Worm (Caenorhabditis elegans) whole organism, L2 larva: Measurements from ENCODE around the gene C18A3.11.

Source experiments
- C34F6.9 ChIP-seq: fragments of 150-350 bp; optimal IDR thresholded peaks from 2 replicates; lab custom pipeline; 2014; ENCODE audit warnings: missing biosample characterization, missing genetic modification characterization
- F13H6.1 ChIP-seq: sonication (generic microtip); optimal IDR thresholded peaks from 2 replicates; lab custom pipeline; 2016; ENCODE audit warnings: missing genetic modification characterization, missing compliant biosample characterization
- R02D3.7 ChIP-seq: fragments of 150-350 bp; optimal IDR thresholded peaks from 2 replicates; lab custom pipeline; 2014; ENCODE audit warnings: missing biosample characterization, missing genetic modification characterization
- Y55F3AM.14 ChIP-seq: fragments of 200-800 bp; sonication (Bioruptor generic); optimal IDR thresholded peaks from 2 replicates; lab custom pipeline; 2018; ENCODE audit warnings: mild to moderate bottlenecking, missing genetic modification characterization, missing compliant biosample characterization
- ZK546.5 ChIP-seq: sonication (generic microtip); optimal IDR thresholded peaks from 2 replicates; lab custom pipeline; 2017; ENCODE audit warnings: missing biosample characterization, missing genetic modification characterization
- alr-1 ChIP-seq: fragments of 150-350 bp; optimal IDR thresholded peaks from 2 replicates; lab custom pipeline; 2014; ENCODE audit warnings: missing biosample characterization, missing genetic modification characterization
- aly-2 ChIP-seq: fragments of 150-350 bp; optimal IDR thresholded peaks from 2 replicates; lab custom pipeline; 2014; ENCODE audit warnings: missing biosample characterization, missing genetic modification characterization
- ama-1 ChIP-seq: fragments of 150-350 bp; optimal IDR thresholded peaks from 2 replicates; lab custom pipeline; 2018; ENCODE audit warnings: inconsistent platforms
- blmp-1 ChIP-seq: sonication (generic microtip); optimal IDR thresholded peaks from 2 replicates; lab custom pipeline; 2017; ENCODE audit warnings: missing genetic modification characterization, mild to moderate bottlenecking, missing compliant biosample characterization, antibody characterized with exemption, moderate library complexity; ENCODE audit not compliant: insufficient read depth
- ceh-82 ChIP-seq: fragments of 150-350 bp; optimal IDR thresholded peaks from 2 replicates; lab custom pipeline; 2014; ENCODE audit warnings: missing biosample characterization, missing genetic modification characterization
- crh-2 ChIP-seq: sonication (generic microtip); optimal IDR thresholded peaks from 2 replicates; lab custom pipeline; 2017; ENCODE audit warnings: missing biosample characterization, missing genetic modification characterization
- dmd-4 ChIP-seq: sonication (generic microtip); optimal IDR thresholded peaks from 2 replicates; lab custom pipeline; 2017; ENCODE audit warnings: missing biosample characterization, missing genetic modification characterization
- elt-3 ChIP-seq: sonication (generic microtip); optimal IDR thresholded peaks from 2 replicates; lab custom pipeline; 2017; ENCODE audit warnings: missing biosample characterization, missing genetic modification characterization
- fos-1 ChIP-seq: fragments of 150-350 bp; optimal IDR thresholded peaks from 2 replicates; lab custom pipeline; 2014; ENCODE audit warnings: missing biosample characterization, missing genetic modification characterization
- gmeb-1 ChIP-seq: fragments of 150-350 bp; optimal IDR thresholded peaks from 2 replicates; lab custom pipeline; 2014; ENCODE audit warnings: missing biosample characterization, missing genetic modification characterization
- lin-11 ChIP-seq: fragments of 150-350 bp; sonication (generic microtip); optimal IDR thresholded peaks from 2 replicates; lab custom pipeline; 2014; ENCODE audit warnings: missing biosample characterization, missing genetic modification characterization, inconsistent platforms, mixed read lengths
- lin-13 ChIP-seq: fragments of 150-350 bp; optimal IDR thresholded peaks from 2 replicates; lab custom pipeline; 2014; ENCODE audit warnings: missing biosample characterization, missing genetic modification reagents, missing genetic modification characterization
- lin-39 ChIP-seq: fragments of 150-350 bp; optimal IDR thresholded peaks from 2 replicates; lab custom pipeline; 2014; ENCODE audit warnings: missing biosample characterization, missing genetic modification reagents, missing genetic modification characterization
- lsy-2 ChIP-seq, 2 experiments: fragments of 150-350 bp in 1 of 2; sonication (generic microtip) in 1 of 2; optimal IDR thresholded peaks; 2 replicates each; lab custom pipeline; 2014 to 2017; ENCODE audit warnings: missing biosample characterization in 2 of 2, missing genetic modification characterization in 2 of 2
- mbf-1 ChIP-seq: sonication (generic microtip); optimal IDR thresholded peaks from 2 replicates; lab custom pipeline; 2017; ENCODE audit warnings: missing biosample characterization, missing genetic modification characterization
- mdl-1 ChIP-seq, 2 experiments: fragments of 150-350 bp in 1 of 2; sonication (generic microtip) in 1 of 2; optimal IDR thresholded peaks; 2 replicates each; lab custom pipeline; 2017; ENCODE audit warnings: missing biosample characterization in 2 of 2, missing genetic modification characterization in 2 of 2
- nhr-11 ChIP-seq: fragments of 150-350 bp; optimal IDR thresholded peaks from 2 replicates; lab custom pipeline; 2014; ENCODE audit warnings: missing biosample characterization, missing genetic modification characterization
- nhr-129 ChIP-seq: fragments of 150-350 bp; optimal IDR thresholded peaks from 2 replicates; lab custom pipeline; 2014; ENCODE audit warnings: missing biosample characterization, missing genetic modification characterization
- nhr-21 ChIP-seq: fragments of 150-350 bp; optimal IDR thresholded peaks from 2 replicates; lab custom pipeline; 2014; ENCODE audit warnings: missing biosample characterization, missing genetic modification characterization
- nhr-237 ChIP-seq: fragments of 150-350 bp; optimal IDR thresholded peaks from 2 replicates; lab custom pipeline; 2014; ENCODE audit warnings: missing biosample characterization, missing genetic modification characterization
- nhr-25 ChIP-seq: fragments of 150-350 bp; sonication (generic microtip); optimal IDR thresholded peaks from 3 replicates; lab custom pipeline; 2014; ENCODE audit warnings: missing biosample characterization, missing genetic modification characterization
- sem-4 ChIP-seq: fragments of 150-350 bp; optimal IDR thresholded peaks from 2 replicates; lab custom pipeline; 2014; ENCODE audit warnings: missing biosample characterization, missing genetic modification reagents, missing genetic modification characterization
- sma-9 ChIP-seq, 2 experiments: fragments of 150-350 bp in 1 of 2; sonication (generic microtip) in 1 of 2; optimal IDR thresholded peaks; 2 replicates each; lab custom pipeline; 2014 to 2016; ENCODE audit warnings: missing genetic modification characterization in 2 of 2, mild to moderate bottlenecking in 1 of 2, missing biosample characterization in 1 of 2, missing compliant biosample characterization in 1 of 2, missing genetic modification reagents in 1 of 2, moderate library complexity in 1 of 2
- snpc-4 ChIP-seq: fragments of 150-350 bp; optimal IDR thresholded peaks from 2 replicates; lab custom pipeline; 2014; ENCODE audit warnings: missing biosample characterization, missing genetic modification characterization
- unc-39 ChIP-seq: fragments of 150-350 bp; optimal IDR thresholded peaks from 2 replicates; lab custom pipeline; 2014; ENCODE audit warnings: missing biosample characterization, missing genetic modification characterization
- unc-62 ChIP-seq: fragments of 150-350 bp; optimal IDR thresholded peaks from 2 replicates; lab custom pipeline; 2014; ENCODE audit warnings: missing biosample characterization, missing genetic modification reagents, missing genetic modification characterization
- zag-1 ChIP-seq: fragments of 150-350 bp; optimal IDR thresholded peaks from 2 replicates; lab custom pipeline; 2014; ENCODE audit warnings: missing biosample characterization, missing genetic modification characterization
- ztf-1 ChIP-seq: fragments of 200-800 bp; sonication (Bioruptor generic); conservative IDR thresholded peaks from 2 replicates; pipeline ENCODE4 v1.3.6; 2022; ENCODE audit warnings: missing genetic modification characterization, missing compliant biosample characterization
- ztf-11 ChIP-seq: sonication (generic microtip); optimal IDR thresholded peaks from 2 replicates; lab custom pipeline; 2017; ENCODE audit warnings: missing biosample characterization, missing genetic modification characterization
- ztf-4 ChIP-seq: fragments of 150-350 bp; optimal IDR thresholded peaks from 2 replicates; lab custom pipeline; 2014; ENCODE audit warnings: missing biosample characterization, missing genetic modification characterization

C18A3.11 gene

ce11 chrII:5747312-5747711 is 16.5 kb downstream of the C18A3.11 start:
- TF ChIP-seq sma-9 (GFP tag; optimal IDR thresholded peaks at IDR 0.05; lab: Kevin White, UChicago): no peak
- no peak for TF ChIP-seq sma-9 (tag; optimal IDR thresholded peaks at IDR 0.05; lab: Kevin White, UChicago)
- peak; percentile 82 for TF ChIP-seq fos-1 (tag; lab: Kevin White, UChicago)

- TF ChIP-seq blmp-1: no peak
- no peak for TF ChIP-seq lin-13 (GFP tag; lab: Kevin White, UChicago)
- no peak for TF ChIP-seq alr-1 (tag; lab: Kevin White, UChicago)
- TF ChIP-seq aly-2 (tag; lab: Kevin White, UChicago): no peak
- no peak for TF ChIP-seq mbf-1 (tag; lab: Kevin White, UChicago)
- TF ChIP-seq sem-4: no peak
- TF ChIP-seq ztf-1 (GFP tag; lab: Robert Waterston, UW): no peak
- no peak for TF ChIP-seq unc-62 (GFP tag; lab: Kevin White, UChicago)
- TF ChIP-seq F13H6.1: peak; percentile 28
- TF ChIP-seq mdl-1 (tag; optimal IDR thresholded peaks at IDR 0.05; lab: Kevin White, UChicago): no peak
- TF ChIP-seq ZK546.5: no peak
- TF ChIP-seq nhr-129 (tag; lab: Kevin White, UChicago): no peak
- no peak for TF ChIP-seq R02D3.7 (tag; lab: Kevin White, UChicago)
- no peak for TF ChIP-seq ztf-4 (tag; lab: Kevin White, UChicago)
- peak; percentile 67 for TF ChIP-seq crh-2 (tag; lab: Kevin White, UChicago)
- TF ChIP-seq sma-9 (GFP tag; optimal IDR thresholded peaks at IDR 0.05; lab: Kevin White, UChicago): peak; percentile 45
- no peak for TF ChIP-seq sma-9 (tag; optimal IDR thresholded peaks at IDR 0.05; lab: Kevin White, UChicago)
- TF ChIP-seq zag-1 (tag; lab: Kevin White, UChicago): no peak
- TF ChIP-seq Y55F3AM.14 (GFP tag; lab: Kevin White, UChicago): no peak
- TF ChIP-seq unc-39 (tag; lab: Kevin White, UChicago): no peak
- TF ChIP-seq nhr-21 (tag; lab: Kevin White, UChicago): no peak
- TF ChIP-seq nhr-237 (tag; lab: Kevin White, UChicago): no peak
- no peak for TF ChIP-seq elt-3 (tag; lab: Kevin White, UChicago)
- TF ChIP-seq C34F6.9 (tag; lab: Kevin White, UChicago): no peak
- TF ChIP-seq nhr-25 (tag; lab: Kevin White, UChicago): no peak
- TF ChIP-seq lin-39: no peak
- TF ChIP-seq lsy-2 (tag; optimal IDR thresholded peaks at IDR 0.05; lab: Kevin White, UChicago): no peak
- peak; percentile 97 for TF ChIP-seq fos-1 (tag; lab: Kevin White, UChicago)
- no peak for TF ChIP-seq ztf-11 (tag; lab: Kevin White, UChicago)
- TF ChIP-seq gmeb-1 (tag; lab: Kevin White, UChicago): peak; percentile 13
- TF ChIP-seq lin-11 (tag; lab: Kevin White, UChicago): no peak
These were observed 17.6 kb downstream of the C18A3.11 start for ce11 chrII:5748395-5748794.

ce11 chrII:5749733-5750238 is 19.0 kb downstream of the C18A3.11 start, which contains the start of gene ifb-2:
TSS of gene ifb-2 (plus strand) at chrII:5750188.
- peak; percentile 36 for TF ChIP-seq crh-2 (tag; lab: Kevin White, UChicago)
- TF ChIP-seq C34F6.9 (tag; lab: Kevin White, UChicago): no peak
- TF ChIP-seq fos-1 (tag; lab: Kevin White, UChicago): peak; percentile 81
- no peak for TF ChIP-seq ceh-82 (tag; lab: Kevin White, UChicago)

ce11 chrII:5751353-5751752 is 20.5 kb downstream of the C18A3.11 start:
- TF ChIP-seq ama-1 (lab: Kevin White, UChicago): no peak
- peak; percentile 16 for TF ChIP-seq sma-9 (GFP tag; optimal IDR thresholded peaks at IDR 0.05; lab: Kevin White, UChicago)
- TF ChIP-seq sma-9 (tag; optimal IDR thresholded peaks at IDR 0.05; lab: Kevin White, UChicago): no peak
- TF ChIP-seq crh-2 (tag; lab: Kevin White, UChicago): peak; percentile 10
- TF ChIP-seq fos-1 (tag; lab: Kevin White, UChicago): peak; percentile 76

- TF ChIP-seq ztf-11 (tag; lab: Kevin White, UChicago): no peak
- TF ChIP-seq lsy-2 (tag; optimal IDR thresholded peaks at IDR 0.05; lab: Kevin White, UChicago): no peak
- TF ChIP-seq crh-2 (tag; lab: Kevin White, UChicago): no peak
- TF ChIP-seq alr-1 (tag; lab: Kevin White, UChicago): no peak
- no peak for TF ChIP-seq snpc-4 (tag; lab: Kevin White, UChicago)
- TF ChIP-seq lin-39: no peak
- no peak for TF ChIP-seq dmd-4
- no peak for TF ChIP-seq blmp-1
- TF ChIP-seq nhr-21 (tag; lab: Kevin White, UChicago): no peak
- TF ChIP-seq nhr-237 (tag; lab: Kevin White, UChicago): no peak
- no peak for TF ChIP-seq ztf-4 (tag; lab: Kevin White, UChicago)
- no peak for TF ChIP-seq ZK546.5
- TF ChIP-seq lin-13 (GFP tag; lab: Kevin White, UChicago): no peak
- no peak for TF ChIP-seq nhr-11 (tag; lab: Kevin White, UChicago)
These were observed 23.3 kb downstream of the C18A3.11 start, which contains the start of gene F10C1.8 for ce11 chrII:5754168-5754567. TSS of gene F10C1.8 (plus strand) at chrII:5754468.
